Worm (Caenorhabditis elegans) whole organism, mixed stage, embryonic: Measurements from ENCODE around the gene K07D4.5.

Source experiments
- M03D4.4 ChIP-seq: sonication (generic microtip); optimal IDR thresholded peaks from 2 replicates; lab custom pipeline; 2017; ENCODE audit warnings: mild to moderate bottlenecking, missing genetic modification characterization, missing compliant biosample characterization
- ceh-39 ChIP-seq: fragments of 150-350 bp; optimal IDR thresholded peaks from 2 replicates; lab custom pipeline; 2014; ENCODE audit warnings: missing biosample characterization, missing genetic modification characterization
- flh-1 ChIP-seq: fragments of 200-800 bp; sonication (Bioruptor generic); optimal IDR thresholded peaks from 2 replicates; lab custom pipeline; 2018; ENCODE audit warnings: mild to moderate bottlenecking, missing genetic modification characterization, moderate library complexity, missing compliant biosample characterization
- nhr-237 ChIP-seq: fragments of 150-350 bp; optimal IDR thresholded peaks from 2 replicates; lab custom pipeline; 2014; ENCODE audit warnings: missing biosample characterization, missing genetic modification characterization
- snpc-4 ChIP-seq: fragments of 150-350 bp; optimal IDR thresholded peaks from 2 replicates; lab custom pipeline; 2014; ENCODE audit warnings: missing biosample characterization, missing genetic modification characterization
- unc-39 ChIP-seq: fragments of 150-350 bp; optimal IDR thresholded peaks from 2 replicates; lab custom pipeline; 2014; ENCODE audit warnings: missing biosample characterization, missing genetic modification characterization

DNA sequence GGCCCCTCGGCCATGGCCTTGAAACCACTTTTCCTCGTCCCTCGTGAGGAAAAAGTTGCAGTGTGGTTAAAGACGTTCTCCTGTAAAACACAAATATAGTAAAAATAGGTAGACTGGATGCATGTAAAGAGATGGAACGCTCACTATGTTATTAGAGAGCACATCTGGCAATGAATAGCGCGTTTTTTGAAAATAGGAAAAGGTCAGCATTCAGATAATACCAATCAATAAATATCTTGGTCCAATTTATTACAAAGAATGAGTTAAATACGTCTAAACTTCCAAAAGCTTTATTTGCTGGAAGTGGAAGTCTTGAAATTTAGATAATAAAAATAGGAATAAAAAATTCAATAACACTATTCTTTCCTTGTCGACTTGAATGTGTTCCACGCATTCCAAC, 37.1 kb upstream of the K07D4.5 start, which contains the start of gene gadr-4:
- TF ChIP-seq M03D4.4 (no peak), snpc-4 (tag; lab: Kevin White, UChicago) (no peak), unc-39 (tag; lab: Kevin White, UChicago) (no peak), ceh-39 (tag; lab: Kevin White, UChicago) (no peak), nhr-237 (tag; lab: Kevin White, UChicago) (no peak), flh-1 (no peak)
